Fruit fly (Drosophila melanogaster) whole organism, embryonic: ENCODE results near the gene CG31365.

Experiments
- BtbVII ChIP-seq: fragments of 200-800 bp; sonication (Bioruptor generic); optimal IDR thresholded peaks from 3 replicates; lab custom pipeline; 2017; ENCODE audit warnings: missing biosample characterization, mild to moderate bottlenecking, missing genetic modification characterization
- CG10321 ChIP-seq: fragments of 200-800 bp; sonication (Bioruptor generic); IDR thresholded peaks from 2 replicates; pipeline ENCODE4 v1.3.6; 2022; ENCODE audit warnings: missing biosample characterization, missing genetic modification characterization
- CG15479 ChIP-seq: fragments of 200-800 bp; sonication (Bioruptor generic); optimal IDR thresholded peaks from 3 replicates; lab custom pipeline; 2019; ENCODE audit warnings: missing biosample characterization, mild to moderate bottlenecking, missing genetic modification characterization, moderate library complexity
- CG15514 ChIP-seq: fragments of 200-800 bp; sonication (Bioruptor generic); optimal IDR thresholded peaks from 3 replicates; lab custom pipeline; 2017; ENCODE audit warnings: missing biosample characterization, missing genetic modification characterization, mild to moderate bottlenecking, moderate library complexity, missing genetic modification reagents
- CG17829 ChIP-seq: fragments of 200-800 bp; optimal IDR thresholded peaks from 2 replicates; lab custom pipeline; 2019; ENCODE audit warnings: missing biosample characterization, mild to moderate bottlenecking, missing genetic modification characterization, moderate library complexity
- CG1832 ChIP-seq: fragments of 200-800 bp; sonication (Bioruptor generic); optimal IDR thresholded peaks from 2 replicates; lab custom pipeline; 2017; ENCODE audit warnings: missing biosample characterization, mild to moderate bottlenecking, missing genetic modification characterization, inconsistent platforms
- CG2712 ChIP-seq: fragments of 200-800 bp; optimal IDR thresholded peaks from 3 replicates; lab custom pipeline; 2019; ENCODE audit warnings: missing biosample characterization, mild to moderate bottlenecking, missing genetic modification characterization, moderate library complexity
- CG5180 ChIP-seq: fragments of 200-800 bp; sonication (Bioruptor generic); optimal IDR thresholded peaks from 3 replicates; lab custom pipeline; 2017; ENCODE audit warnings: missing biosample characterization, missing genetic modification characterization, mild to moderate bottlenecking, moderate library complexity, missing genetic modification reagents
- CG7987 ChIP-seq: fragments of 200-800 bp; sonication (Bioruptor generic); optimal IDR thresholded peaks from 2 replicates; lab custom pipeline; 2018; ENCODE audit warnings: missing biosample characterization, mild to moderate bottlenecking, missing genetic modification characterization, moderate library complexity
- CG8290 ChIP-seq, 3 experiments: fragments of 200-800 bp; sonication (Bioruptor generic); optimal IDR thresholded peaks; 2 replicates each; lab custom pipeline; 2016 to 2019; ENCODE audit warnings: missing biosample characterization in 3 of 3, missing genetic modification characterization in 3 of 3, mild to moderate bottlenecking in 2 of 3, moderate library complexity in 1 of 3
- D ChIP-seq, 2 experiments: fragments of 200-800 bp in 1 of 2; fragments of >200 bp in 1 of 2; sonication (Bioruptor generic) in 1 of 2; optimal IDR thresholded peaks; 2 replicates in 1 of 2; 3 replicates in 1 of 2; lab custom pipeline; 2017; ENCODE audit warnings: mild to moderate bottlenecking in 1 of 2, missing biosample characterization in 1 of 2, missing genetic modification characterization in 1 of 2, missing genetic modification reagents in 1 of 2
- Deaf1 ChIP-seq: fragments of 200-800 bp; optimal IDR thresholded peaks from 3 replicates; lab custom pipeline; 2019; ENCODE audit warnings: missing biosample characterization, mild to moderate bottlenecking, missing genetic modification characterization, moderate library complexity
- Dfd ChIP-seq, 2 experiments: fragments of >200 bp; optimal IDR thresholded peaks; 2 replicates each; lab custom pipeline; 2017; ENCODE audit warnings: missing biosample characterization in 2 of 2, missing genetic modification characterization in 2 of 2
- HHEX ChIP-seq: fragments of 200-800 bp; sonication (Bioruptor generic); optimal IDR thresholded peaks from 3 replicates; lab custom pipeline; 2017; ENCODE audit warnings: missing biosample characterization, mild to moderate bottlenecking, missing genetic modification characterization, missing genetic modification reagents
- HmgZ ChIP-seq: fragments of 200-800 bp; sonication (Bioruptor generic); optimal IDR thresholded peaks from 2 replicates; lab custom pipeline; 2018; ENCODE audit warnings: missing biosample characterization, mild to moderate bottlenecking, missing genetic modification characterization
- Lpt ChIP-seq: fragments of >200 bp; optimal IDR thresholded peaks from 2 replicates; lab custom pipeline; 2018; ENCODE audit warnings: missing biosample characterization, missing genetic modification characterization
- MBD-R2 ChIP-seq: fragments of 200-800 bp; sonication (Bioruptor generic); IDR thresholded peaks from 2 replicates; pipeline ENCODE4 v1.3.6; 2022; ENCODE audit warnings: missing biosample characterization, missing genetic modification characterization
- Med ChIP-seq: fragments of 200-800 bp; sonication (Bioruptor generic); peaks from one replicate; lab custom pipeline; 2016; ENCODE audit warnings: missing biosample characterization, missing genetic modification characterization, mild to moderate bottlenecking, inconsistent platforms, moderate library complexity
- Mrtf ChIP-seq: fragments of 200-800 bp; sonication (Bioruptor generic); IDR thresholded peaks from 3 replicates; pipeline ENCODE4 v1.3.6; 2022; ENCODE audit warnings: missing biosample characterization, missing genetic modification characterization
- NC2α ChIP-seq: fragments of 200-800 bp; sonication (Bioruptor generic); optimal IDR thresholded peaks from 2 replicates; lab custom pipeline; 2016; ENCODE audit warnings: missing biosample characterization, missing genetic modification characterization
- Nf-YB ChIP-seq: fragments of 200-800 bp; sonication (Bioruptor generic); optimal IDR thresholded peaks from 3 replicates; lab custom pipeline; 2019; ENCODE audit warnings: missing biosample characterization, mild to moderate bottlenecking, missing genetic modification characterization, moderate library complexity
- Nf-YC ChIP-seq: fragments of 200-800 bp; optimal IDR thresholded peaks from 3 replicates; lab custom pipeline; 2019; ENCODE audit warnings: missing biosample characterization, mild to moderate bottlenecking, missing genetic modification characterization, moderate library complexity
- NfI ChIP-seq: fragments of 200-800 bp; sonication (Bioruptor generic); optimal IDR thresholded peaks from 3 replicates; lab custom pipeline; 2018; ENCODE audit warnings: missing biosample characterization, mild to moderate bottlenecking, missing genetic modification characterization, moderate library complexity
- Sin3A ChIP-seq: fragments of >200 bp; optimal IDR thresholded peaks from 2 replicates; lab custom pipeline; 2018
- abd-A ChIP-seq: fragments of 200-800 bp; sonication (Bioruptor generic); optimal IDR thresholded peaks from 3 replicates; lab custom pipeline; 2019; ENCODE audit warnings: missing biosample characterization, mild to moderate bottlenecking, missing genetic modification characterization, moderate library complexity
- ara ChIP-seq: fragments of 200-800 bp; sonication (Bioruptor generic); IDR thresholded peaks from 2 replicates; pipeline ENCODE4 v1.3.6; 2022; ENCODE audit warnings: missing biosample characterization, missing genetic modification characterization
- cg ChIP-seq: fragments of 200-800 bp; sonication (Bioruptor generic); optimal IDR thresholded peaks from 3 replicates; lab custom pipeline; 2019; ENCODE audit warnings: missing biosample characterization, mild to moderate bottlenecking, missing genetic modification characterization, moderate library complexity
- chinmo ChIP-seq: fragments of 200-800 bp; sonication (Bioruptor generic); IDR thresholded peaks from 4 replicates; pipeline ENCODE4 v1.3.6; 2022; ENCODE audit warnings: missing biosample characterization, missing genetic modification characterization; ENCODE audit not compliant: partially characterized antibody
- chm ChIP-seq: fragments of 200-800 bp; sonication (Bioruptor generic); IDR thresholded peaks from 2 replicates; pipeline ENCODE4 v1.3.6; 2022; ENCODE audit warnings: missing biosample characterization, missing genetic modification characterization
- gcm ChIP-seq: fragments of 200-800 bp; sonication (Bioruptor generic); optimal IDR thresholded peaks from 2 replicates; lab custom pipeline; 2019; ENCODE audit warnings: missing biosample characterization, mild to moderate bottlenecking, missing genetic modification characterization, moderate library complexity
- gsb-n ChIP-seq: fragments of 200-800 bp; sonication (Bioruptor generic); optimal IDR thresholded peaks from 3 replicates; lab custom pipeline; 2018; ENCODE audit warnings: missing biosample characterization, mild to moderate bottlenecking, missing genetic modification characterization
- insv ChIP-seq, 2 experiments: fragments of 200-800 bp; sonication (Bioruptor generic); optimal IDR thresholded peaks; 3 replicates each; lab custom pipeline; 2016 to 2018; ENCODE audit warnings: missing biosample characterization in 2 of 2, missing genetic modification characterization in 2 of 2
- kni ChIP-seq: fragments of 200-800 bp; sonication (Bioruptor generic); optimal IDR thresholded peaks from 3 replicates; lab custom pipeline; 2017; ENCODE audit warnings: mild to moderate bottlenecking, missing biosample characterization, missing genetic modification reagents, missing genetic modification characterization
- knrl ChIP-seq: fragments of 200-800 bp; sonication (Bioruptor generic); IDR thresholded peaks from 3 replicates; pipeline ENCODE4 v1.3.6; 2022; ENCODE audit warnings: missing biosample characterization, missing genetic modification characterization; ENCODE audit not compliant: partially characterized antibody
- lola ChIP-seq, 3 experiments: fragments of >200 bp in 2 of 3; fragments of 200-800 bp in 1 of 3; sonication (Bioruptor generic) in 1 of 3; optimal IDR thresholded peaks; 2 replicates each; lab custom pipeline; 2017 to 2019; ENCODE audit warnings: missing biosample characterization in 3 of 3, missing genetic modification characterization in 3 of 3, mild to moderate bottlenecking in 1 of 3, moderate library complexity in 1 of 3
- oc ChIP-seq: fragments of 200-800 bp; sonication (Bioruptor generic); optimal IDR thresholded peaks from 2 replicates; lab custom pipeline; 2018; ENCODE audit warnings: missing biosample characterization, mild to moderate bottlenecking, missing genetic modification characterization, moderate library complexity
- pb ChIP-seq: fragments of 200-800 bp; sonication (Bioruptor generic); optimal IDR thresholded peaks from 3 replicates; lab custom pipeline; 2016; ENCODE audit warnings: missing biosample characterization, missing genetic modification characterization
- pros ChIP-seq: fragments of 200-800 bp; sonication (Bioruptor generic); optimal IDR thresholded peaks from 3 replicates; lab custom pipeline; 2019; ENCODE audit warnings: missing biosample characterization, mild to moderate bottlenecking, missing genetic modification characterization, moderate library complexity
- rib ChIP-seq: fragments of 200-800 bp; sonication (Bioruptor generic); IDR thresholded peaks from 2 replicates; pipeline ENCODE4 v1.3.6; 2022; ENCODE audit warnings: missing biosample characterization, missing genetic modification characterization
- sd ChIP-seq: fragments of 200-800 bp; sonication (Bioruptor generic); optimal IDR thresholded peaks from 3 replicates; lab custom pipeline; 2018; ENCODE audit warnings: missing biosample characterization, mild to moderate bottlenecking, missing genetic modification characterization, moderate library complexity
- sens ChIP-seq: fragments of 200-800 bp; sonication (Bioruptor generic); peaks from one replicate; lab custom pipeline; 2016; ENCODE audit warnings: missing biosample characterization, missing genetic modification characterization
- slbo ChIP-seq: fragments of 200-800 bp; sonication (Bioruptor generic); IDR thresholded peaks from 2 replicates; pipeline ENCODE4 v1.3.6; 2022; ENCODE audit warnings: missing biosample characterization, missing genetic modification characterization
- stc ChIP-seq: fragments of 200-800 bp; sonication (Bioruptor generic); IDR thresholded peaks from 2 replicates; pipeline ENCODE4 v1.3.6; 2022; ENCODE audit warnings: missing biosample characterization, missing genetic modification characterization
- stwl ChIP-seq: fragments of 200-800 bp; sonication (Bioruptor generic); optimal IDR thresholded peaks from 3 replicates; lab custom pipeline; 2018; ENCODE audit warnings: missing biosample characterization, mild to moderate bottlenecking, missing genetic modification characterization, moderate library complexity
- tll ChIP-seq, 2 experiments: fragments of 200-800 bp in 1 of 2; fragments of >200 bp in 1 of 2; sonication (Bioruptor generic) in 1 of 2; optimal IDR thresholded peaks; 2 replicates each; lab custom pipeline; 2017 to 2019; ENCODE audit warnings: missing biosample characterization in 2 of 2, missing genetic modification characterization in 2 of 2, mild to moderate bottlenecking in 1 of 2, moderate library complexity in 1 of 2
- z ChIP-seq: fragments of 200-800 bp; sonication (Bioruptor generic); IDR thresholded peaks from 3 replicates; pipeline ENCODE4 v1.3.6; 2022; ENCODE audit warnings: missing biosample characterization, missing genetic modification characterization
- zfh2 ChIP-seq: fragments of 200-800 bp; sonication (Bioruptor generic); optimal IDR thresholded peaks from 2 replicates; lab custom pipeline; 2016; ENCODE audit warnings: missing biosample characterization, missing genetic modification characterization

Gene CG31365

dm6 chr3R:23141678-23142338 lies 15.6 kb upstream of the CG31365 start, which contains the start of gene hh:
Gene hh (minus strand): TSS chr3R:23141906.
- peak; percentile 95 for TF ChIP-seq CG10321
- no peak for TF ChIP-seq stc
- no peak for TF ChIP-seq HHEX
- no peak for TF ChIP-seq BtbVII (GFP tag; lab: Kevin White, UChicago)
- TF ChIP-seq tll (GFP tag; optimal IDR thresholded peaks at IDR 0.05; lab: Kevin White, UChicago), result peak in 1 of 2 experiments; percentile 59
- peak; percentile 57 for TF ChIP-seq kni (GFP tag; lab: Kevin White, UChicago)
- TF ChIP-seq gcm (GFP tag; lab: Kevin White, UChicago), result peak; percentile 43
- TF ChIP-seq z (GFP tag; lab: Robert Waterston, UW), result peak; percentile 91
- TF ChIP-seq CG8290 (GFP tag; optimal IDR thresholded peaks at IDR 0.05; lab: Kevin White, UChicago), result no peak
- TF ChIP-seq CG8290 (tag; optimal IDR thresholded peaks at IDR 0.05; lab: Kevin White, UChicago), result peak in 1 of 2 experiments; percentile 31
- no peak for TF ChIP-seq Mrtf (GFP tag; lab: Robert Waterston, UW)
- TF ChIP-seq CG2712, result peak; percentile 17
- peak; percentile 54 for TF ChIP-seq CG5180
- no peak for TF ChIP-seq chm (GFP tag; lab: Robert Waterston, UW)
- peak; percentile 64 for TF ChIP-seq CG1832 (GFP tag; lab: Kevin White, UChicago)
- TF ChIP-seq CG15479 (GFP tag; lab: Kevin White, UChicago), result peak; percentile 93
- TF ChIP-seq stwl (tag; lab: Kevin White, UChicago), result no peak
- TF ChIP-seq Nf-YB (GFP tag; lab: Kevin White, UChicago), result peak; percentile 95
- TF ChIP-seq slbo (GFP tag; lab: Robert Waterston, UW), result peak; percentile 15; the same call in 1 of the 2 replicates
- TF ChIP-seq cg (GFP tag; lab: Kevin White, UChicago), result peak; percentile 100
- TF ChIP-seq pb (GFP tag; lab: Kevin White, UChicago), result no peak
- TF ChIP-seq sens (GFP tag; lab: Kevin White, UChicago), result peak; percentile 42
- peak; percentile 66 for TF ChIP-seq Med (GFP tag; lab: Kevin White, UChicago)
- TF ChIP-seq Nf-YC (tag; lab: Kevin White, UChicago), result peak; percentile 95
- no peak for TF ChIP-seq NC2α (GFP tag; lab: Kevin White, UChicago)
- TF ChIP-seq insv (GFP tag; optimal IDR thresholded peaks at IDR 0.05; lab: Kevin White, UChicago), result peak in 1 of 2 experiments; percentile 71
- TF ChIP-seq oc (tag; lab: Kevin White, UChicago), result peak; percentile 24
- peak; percentile 44 for TF ChIP-seq abd-A (tag; lab: Kevin White, UChicago)
- TF ChIP-seq HmgZ (tag; lab: Kevin White, UChicago), result peak; percentile 39
- TF ChIP-seq NfI (GFP tag; lab: Kevin White, UChicago), result no peak
- 0 out of 2 replicates have a peak, but pooled peaks have one; percentile 18 for TF ChIP-seq MBD-R2
- TF ChIP-seq lola (GFP tag; optimal IDR thresholded peaks at IDR 0.05; lab: Kevin White, UChicago), result no peak
- no peak for TF ChIP-seq Sin3A (lab: Kevin White, UChicago)
- TF ChIP-seq CG7987 (GFP tag; lab: Kevin White, UChicago), result peak; percentile 8
- peak; percentile 98 for TF ChIP-seq D (optimal IDR thresholded peaks at IDR 0.05; lab: Kevin White, UChicago)
- no peak for TF ChIP-seq D (GFP tag; optimal IDR thresholded peaks at IDR 0.05; lab: Kevin White, UChicago)
- 0 out of 4 replicates have a peak, but pooled peaks have one; percentile 18 for TF ChIP-seq chinmo (GFP tag; lab: Robert Waterston, UW)
- peak; percentile 95 for TF ChIP-seq Deaf1 (tag; lab: Kevin White, UChicago)
- TF ChIP-seq knrl (GFP tag; lab: Robert Waterston, UW), result peak; percentile 35; the same call in 1 of the 3 replicates
- TF ChIP-seq CG17829 (tag; lab: Kevin White, UChicago), result peak; percentile 26
- peak; percentile 51; the same call in 1 of the 2 replicates for TF ChIP-seq rib (GFP tag; lab: Robert Waterston, UW)
- TF ChIP-seq sd, result peak; percentile 40
- peak; percentile 76 for TF ChIP-seq pros (GFP tag; lab: Kevin White, UChicago)
- no peak for TF ChIP-seq Lpt (GFP tag; lab: Kevin White, UChicago)
- TF ChIP-seq ara (GFP tag; lab: Robert Waterston, UW), result 0 out of 2 replicates have a peak, but pooled peaks have one; percentile 27
- peak in 1 of 2 experiments; percentile 66 for TF ChIP-seq Dfd (GFP tag; optimal IDR thresholded peaks at IDR 0.05; lab: Kevin White, UChicago)
- no peak for TF ChIP-seq zfh2 (GFP tag; lab: Kevin White, UChicago)
- peak; percentile 26 for TF ChIP-seq gsb-n (tag; lab: Kevin White, UChicago)
- peak; percentile 9 for TF ChIP-seq CG15514
